Fruit fly (Drosophila melanogaster) whole organism, pupa: ENCODE measurements around the gene CG7492.

ENCODE experiments used
- CG10348 ChIP-seq: fragments of 200-800 bp; sonication (Bioruptor generic); IDR thresholded peaks from 2 replicates; pipeline ENCODE4 v1.3.6; 2022; ENCODE audit warnings: missing biosample characterization, missing genetic modification characterization
- CG12605 ChIP-seq: fragments of 200-800 bp; sonication (Bioruptor generic); IDR thresholded peaks from 2 replicates; pipeline ENCODE4 v1.3.6; 2022; ENCODE audit warnings: missing biosample characterization, missing genetic modification characterization
- CG17806 ChIP-seq: fragments of 200-800 bp; sonication (Bioruptor generic); optimal IDR thresholded peaks from 2 replicates; lab custom pipeline; 2018; ENCODE audit warnings: missing biosample characterization, mild to moderate bottlenecking, missing genetic modification characterization, moderate library complexity
- CG34367 ChIP-seq: fragments of 200-800 bp; sonication (Bioruptor generic); optimal IDR thresholded peaks from 2 replicates; lab custom pipeline; 2018; ENCODE audit warnings: missing biosample characterization, mild to moderate bottlenecking, missing genetic modification characterization
- CG4496 ChIP-seq: fragments of 200-800 bp; sonication (Bioruptor generic); IDR thresholded peaks from 3 replicates; pipeline ENCODE4 v1.3.6; 2022; ENCODE audit warnings: missing biosample characterization, missing genetic modification characterization
- CG8159 ChIP-seq: fragments of 200-800 bp; sonication (Bioruptor generic); optimal IDR thresholded peaks from 3 replicates; lab custom pipeline; 2018; ENCODE audit warnings: missing biosample characterization, mild to moderate bottlenecking, missing genetic modification characterization, moderate library complexity
- CG8301 ChIP-seq: fragments of 200-800 bp; sonication (Bioruptor generic); optimal IDR thresholded peaks from 2 replicates; lab custom pipeline; 2018; ENCODE audit warnings: missing biosample characterization, mild to moderate bottlenecking, missing genetic modification characterization
- CG9948 ChIP-seq: fragments of 200-800 bp; sonication (Bioruptor generic); optimal IDR thresholded peaks from 2 replicates; lab custom pipeline; 2018; ENCODE audit warnings: missing biosample characterization, mild to moderate bottlenecking, missing genetic modification characterization, moderate library complexity
- Pif1A ChIP-seq: fragments of 200-800 bp; sonication (Bioruptor generic); optimal IDR thresholded peaks from 3 replicates; lab custom pipeline; 2016; ENCODE audit warnings: missing biosample characterization, missing genetic modification characterization
- Pif1B ChIP-seq: fragments of 200-800 bp; sonication (Bioruptor generic); optimal IDR thresholded peaks from 3 replicates; lab custom pipeline; 2016; ENCODE audit warnings: missing biosample characterization, missing genetic modification characterization
- fd96Ca ChIP-seq: fragments of 200-800 bp; sonication (Bioruptor generic); IDR thresholded peaks from 3 replicates; pipeline ENCODE4 v1.3.6; 2022; ENCODE audit warnings: missing biosample characterization, missing genetic modification characterization

dm6 chr3L:7611229-7611628, 43.3 kb downstream of the CG7492 start:
- TF ChIP-seq CG17806, result peak; percentile 76
- TF ChIP-seq CG8159 (tag; lab: Kevin White, UChicago), result peak; percentile 54
- TF ChIP-seq CG12605 (GFP tag; lab: Robert Waterston, UW), result 0 out of 2 replicates have a peak, but pooled peaks have one; percentile 22
- peak; percentile 65; the same call in 2 of the 3 replicates for TF ChIP-seq fd96Ca (GFP tag; lab: Robert Waterston, UW)
- peak; percentile 59 for TF ChIP-seq CG34367 (tag; lab: Kevin White, UChicago)
- peak; percentile 60 for TF ChIP-seq Pif1B (GFP tag; lab: Kevin White, UChicago)
- TF ChIP-seq CG9948, result peak; percentile 73
- TF ChIP-seq CG4496 (GFP tag; lab: Robert Waterston, UW), result peak; percentile 88
- no peak for TF ChIP-seq CG10348 (GFP tag; lab: Robert Waterston, UW)
- TF ChIP-seq CG8301 (tag; lab: Kevin White, UChicago), result peak; percentile 83
- TF ChIP-seq Pif1A, result peak; percentile 65
